Worm (Caenorhabditis elegans): ENCODE results near the gene gar-1.

- TF ChIP-seq ama-1 (optimal IDR thresholded peaks at IDR 0.05), result no peak
- TF ChIP-seq ama-1 (GFP tag; optimal IDR thresholded peaks at IDR 0.05), result no peak
- no peak for TF ChIP-seq K12H6.12 (tag; optimal IDR thresholded peaks at IDR 0.05)
- TF ChIP-seq sea-2 (GFP tag; IDR thresholded peaks at IDR 0.05), result no peak
- TF ChIP-seq snpc-4 (GFP tag; optimal IDR thresholded peaks at IDR 0.05), result no peak
- no peak for TF ChIP-seq snpc-4 (tag; optimal IDR thresholded peaks at IDR 0.05)
- TF ChIP-seq nhr-90 (tag; optimal IDR thresholded peaks at IDR 0.05), result no peak
- TF ChIP-seq ztf-28 (GFP tag; IDR thresholded peaks at IDR 0.05), result no peak
- no peak for TF ChIP-seq lin-40 (tag; optimal IDR thresholded peaks at IDR 0.05)
- no peak for TF ChIP-seq madf-8 (GFP tag; conservative IDR thresholded peaks at IDR 0.05)
- no peak for TF ChIP-seq zim-3 (tag; optimal IDR thresholded peaks at IDR 0.05)
Measured at ce11 chrX:6462995-6463462, 21.7 kb downstream of the gar-1 start, which contains the start of gene C15B12.2.

All from whole organism, young adult.